Worm (Caenorhabditis elegans) whole organism, L4/young adult: ENCODE results near the gene lips-2.

Experiments used
- W03F9.2 ChIP-seq: fragments of 150-350 bp; optimal IDR thresholded peaks from 2 replicates; lab custom pipeline; 2014; ENCODE audit warnings: missing biosample characterization, missing genetic modification characterization
- dao-5 ChIP-seq: sonication (generic microtip); optimal IDR thresholded peaks from 2 replicates; lab custom pipeline; 2016; ENCODE audit warnings: missing genotype, missing genetic modification characterization, moderate library complexity, missing compliant biosample characterization
- him-1 ChIP-seq: sonication (generic microtip); optimal IDR thresholded peaks from 2 replicates; lab custom pipeline; 2016; ENCODE audit warnings: missing genotype, missing genetic modification reagents, missing genetic modification characterization, missing compliant biosample characterization

DNA sequence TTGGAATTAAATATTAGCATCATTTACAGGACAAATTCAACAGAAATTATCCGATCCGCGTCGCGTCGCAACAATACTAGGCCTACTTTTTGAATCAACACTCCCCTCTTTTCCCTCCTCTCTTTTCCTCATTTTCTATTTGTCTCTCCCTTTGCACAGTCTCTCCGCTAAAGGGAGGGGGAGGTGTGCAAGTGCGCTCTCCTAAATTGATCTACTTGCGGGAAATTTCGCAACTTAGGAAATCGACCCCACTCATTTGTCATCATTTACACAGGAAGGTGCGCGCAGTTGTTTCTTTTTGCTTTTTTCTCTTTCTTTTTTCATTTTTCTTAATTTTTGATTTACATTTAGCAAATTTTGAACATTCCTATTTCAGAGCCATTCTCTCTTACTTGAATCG is 2.7 kb upstream of the lips-2 start, which contains the start of gene C04B4.2:
- TF ChIP-seq dao-5 (no peak), him-1 (tag; lab: Kevin White, UChicago) (no peak), W03F9.2 (tag; lab: Kevin White, UChicago) (no peak)
